Worm (Caenorhabditis elegans) whole organism, mixed stage, embryonic: Measurements from ENCODE around the gene bath-33.

ENCODE experiments used
- blmp-1 ChIP-seq: fragments of 150-350 bp; optimal IDR thresholded peaks from 2 replicates; lab custom pipeline; 2014; ENCODE audit warnings: missing biosample characterization, missing genetic modification characterization
- ces-1 ChIP-seq: fragments of 150-350 bp; optimal IDR thresholded peaks from 2 replicates; lab custom pipeline; 2014; ENCODE audit warnings: missing biosample characterization, missing genetic modification reagents, missing genetic modification characterization
- lin-32 ChIP-seq: fragments of 200-800 bp; sonication (Bioruptor generic); optimal IDR thresholded peaks from 2 replicates; lab custom pipeline; 2018; ENCODE audit warnings: mild to moderate bottlenecking, missing genetic modification characterization, missing compliant biosample characterization
- nhr-12 ChIP-seq: fragments of 150-350 bp; optimal IDR thresholded peaks from 2 replicates; lab custom pipeline; 2014; ENCODE audit warnings: missing biosample characterization, missing genetic modification characterization
- nhr-237 ChIP-seq: fragments of 150-350 bp; optimal IDR thresholded peaks from 2 replicates; lab custom pipeline; 2014; ENCODE audit warnings: missing biosample characterization, missing genetic modification characterization
- nhr-76 ChIP-seq: sonication (generic microtip); optimal IDR thresholded peaks from 2 replicates; lab custom pipeline; 2017; ENCODE audit warnings: missing biosample characterization, missing genetic modification characterization
- pha-4 ChIP-seq: fragments of 150-350 bp; optimal IDR thresholded peaks from 2 replicates; lab custom pipeline; 2018; ENCODE audit warnings: missing biosample characterization, missing genetic modification reagents, missing genetic modification characterization
- snpc-4 ChIP-seq: fragments of 150-350 bp; optimal IDR thresholded peaks from 2 replicates; lab custom pipeline; 2014; ENCODE audit warnings: missing biosample characterization, missing genetic modification characterization
- unc-39 ChIP-seq: fragments of 150-350 bp; optimal IDR thresholded peaks from 2 replicates; lab custom pipeline; 2014; ENCODE audit warnings: missing biosample characterization, missing genetic modification characterization
- unc-62 ChIP-seq: fragments of 150-350 bp; optimal IDR thresholded peaks from 2 replicates; lab custom pipeline; 2014; ENCODE audit warnings: missing biosample characterization, missing genetic modification reagents, missing genetic modification characterization

DNA sequence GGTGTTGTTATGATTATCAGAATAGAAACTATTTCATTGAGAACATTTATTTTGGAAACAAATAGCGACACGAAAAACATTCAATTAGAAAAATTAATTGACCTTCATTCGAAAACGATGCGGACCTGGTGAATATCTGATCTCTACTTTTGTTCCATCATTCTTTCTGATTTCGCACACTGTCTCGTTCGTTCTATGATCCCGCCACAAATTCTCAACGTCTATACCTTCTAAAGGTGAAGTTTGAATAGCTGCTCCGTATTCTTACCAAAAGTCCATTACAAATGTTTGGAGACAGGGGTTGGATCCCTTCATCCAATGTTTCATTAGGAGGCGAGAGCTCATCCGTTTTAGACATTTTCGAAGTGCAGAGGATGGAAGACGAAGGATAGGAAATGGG lies 45.8 kb upstream of the bath-33 start, which contains the start of gene fbxb-16:
- no peak for TF ChIP-seq unc-62 (GFP tag; lab: Kevin White, UChicago)
- no peak for TF ChIP-seq snpc-4 (tag; lab: Kevin White, UChicago)
- TF ChIP-seq unc-39: no peak
- TF ChIP-seq blmp-1: no peak
- TF ChIP-seq ces-1 (GFP tag; lab: Kevin White, UChicago): no peak
- no peak for TF ChIP-seq lin-32 (GFP tag; lab: Kevin White, UChicago)
- no peak for TF ChIP-seq nhr-12 (tag; lab: Kevin White, UChicago)
- TF ChIP-seq nhr-237 (tag; lab: Kevin White, UChicago): no peak
- no peak for TF ChIP-seq nhr-76 (tag; lab: Kevin White, UChicago)
- no peak for TF ChIP-seq pha-4
